Worm (Caenorhabditis elegans): ENCODE measurements around the gene Y60A9.3.

The Y60A9.3 gene

DNA sequence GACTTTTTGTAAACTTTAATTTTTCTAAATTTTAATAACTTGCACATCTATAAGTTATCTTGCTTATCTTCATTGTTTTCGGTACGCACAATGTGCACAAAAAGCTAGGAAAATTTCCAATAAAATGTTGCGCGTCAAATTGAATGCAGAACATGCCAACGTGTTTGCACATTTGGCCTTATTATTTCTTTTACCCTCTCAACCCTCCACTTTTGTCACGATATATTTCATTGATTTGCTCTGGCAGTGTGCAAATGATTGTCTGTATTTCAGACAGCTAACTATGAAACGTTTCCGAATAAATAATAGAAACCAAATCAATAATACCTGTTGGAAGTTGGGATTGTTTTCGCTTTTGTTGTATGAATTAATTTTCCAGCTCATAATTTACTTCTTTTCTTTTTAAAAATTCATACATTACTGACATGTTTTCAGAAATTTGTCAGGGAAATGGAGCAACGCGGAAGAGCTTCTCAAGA lies 33.3 kb upstream of the Y60A9.3 start, which contains the start of gene wdr-5.2 (continued):
- no peak for TF ChIP-seq unc-130 (GFP tag; optimal IDR thresholded peaks at IDR 0.05)
- TF ChIP-seq unc-39 (tag; optimal IDR thresholded peaks at IDR 0.05), result no peak
- TF ChIP-seq fos-1 (tag; optimal IDR thresholded peaks at IDR 0.05), result no peak
- no peak for TF ChIP-seq saeg-2 (GFP tag; IDR thresholded peaks at IDR 0.05)
- no peak for TF ChIP-seq ztf-7 (tag; optimal IDR thresholded peaks at IDR 0.05)
- TF ChIP-seq aha-1 (tag), result peak; percentile 8
- TF ChIP-seq dve-1 (tag; optimal IDR thresholded peaks at IDR 0.05; ENCODE audit: insufficient read depth), result peak; percentile 32

ce11 chrX:14355034-14355433 lies 28.0 kb upstream of the Y60A9.3 start:
- TF ChIP-seq sdz-12 (GFP tag; optimal IDR thresholded peaks at IDR 0.05) (no peak), fos-1 (tag; optimal IDR thresholded peaks at IDR 0.05) (no peak)

DNA sequence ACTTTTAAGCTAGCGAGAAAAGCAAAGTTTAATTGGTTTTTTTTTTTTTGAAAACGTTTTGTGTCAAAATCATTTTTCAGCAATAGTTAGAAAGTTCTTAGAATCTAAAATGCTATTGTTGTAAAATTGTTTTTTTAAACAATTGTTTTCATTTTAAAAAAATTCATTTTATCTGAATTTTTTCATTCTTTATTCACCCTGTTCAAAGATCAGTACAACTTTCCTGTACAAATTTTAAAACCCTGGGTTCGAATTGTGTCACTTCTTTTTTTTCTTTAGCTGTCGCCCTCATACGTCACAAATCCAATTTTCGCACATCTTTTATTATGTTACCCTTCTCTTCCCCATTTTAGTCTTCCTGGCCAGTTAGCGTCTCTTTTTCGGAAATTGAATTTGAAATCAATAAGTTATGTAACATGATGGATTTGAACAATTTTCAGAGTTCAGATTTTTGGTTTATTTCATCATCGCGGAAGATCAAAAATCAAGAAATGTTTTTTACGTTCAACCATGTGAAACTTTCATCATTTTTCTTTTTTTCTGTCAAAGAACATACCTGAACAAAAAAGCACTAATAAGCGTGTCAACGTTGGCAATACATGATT lies 26.3 kb upstream of the Y60A9.3 start:
- TF ChIP-seq spr-1 (tag; optimal IDR thresholded peaks at IDR 0.05), result no peak
- TF ChIP-seq F26F4.8 (GFP tag; conservative IDR thresholded peaks at IDR 0.05), result no peak
- no peak for TF ChIP-seq tra-1 (GFP tag; IDR thresholded peaks at IDR 0.05)
- TF ChIP-seq aha-1 (tag), result peak; percentile 96
- TF ChIP-seq zip-11 (GFP tag; IDR thresholded peaks at IDR 0.05), result no peak
- no peak for TF ChIP-seq nhr-25 (tag; optimal IDR thresholded peaks at IDR 0.05; ENCODE audit: borderline replicate concordance, insufficient read depth)
- peak; percentile 15; the same call in 1 of the 2 replicates for TF ChIP-seq dmd-6 (GFP tag; IDR thresholded peaks at IDR 0.05)
- TF ChIP-seq D1046.2 (GFP tag; IDR thresholded peaks at IDR 0.05), result no peak
- no peak for TF ChIP-seq ceh-28 (tag; optimal IDR thresholded peaks at IDR 0.05)
- TF ChIP-seq ZK337.2 (GFP tag; IDR thresholded peaks at IDR 0.05), result no peak
- TF ChIP-seq fkh-10 (GFP tag; optimal IDR thresholded peaks at IDR 0.05), result peak; percentile 98
- no peak for TF ChIP-seq zfp-2 (tag; optimal IDR thresholded peaks at IDR 0.05)
- peak; percentile 26 for TF ChIP-seq mep-1 (tag; optimal IDR thresholded peaks at IDR 0.05)
- no peak for TF ChIP-seq dve-1 (tag; optimal IDR thresholded peaks at IDR 0.05; ENCODE audit: insufficient read depth)
- TF ChIP-seq nhr-111 (GFP tag; optimal IDR thresholded peaks at IDR 0.05), result no peak
- TF ChIP-seq lsy-2 (tag; optimal IDR thresholded peaks at IDR 0.05), result peak in 1 of 2 experiments; percentile 55
- peak; percentile 4 for TF ChIP-seq F37D6.2 (tag; optimal IDR thresholded peaks at IDR 0.05)
- peak; percentile 83 for TF ChIP-seq ctbp-1 (GFP tag; IDR thresholded peaks at IDR 0.05)
- no peak for TF ChIP-seq T26A8.4 (GFP tag; IDR thresholded peaks at IDR 0.05)
- TF ChIP-seq ceh-44 (GFP tag; IDR thresholded peaks at IDR 0.05), result no peak
- no peak for TF ChIP-seq fos-1 (tag; optimal IDR thresholded peaks at IDR 0.05)
- no peak for TF ChIP-seq Y75B8A.6 (GFP tag; IDR thresholded peaks at IDR 0.05)
- TF ChIP-seq lin-15B (tag; optimal IDR thresholded peaks at IDR 0.05), result no peak
- TF ChIP-seq ces-1 (GFP tag; optimal IDR thresholded peaks at IDR 0.05), result peak; percentile 97
- no peak for TF ChIP-seq php-3 (GFP tag; IDR thresholded peaks at IDR 0.05)
- TF ChIP-seq nhr-11 (tag; optimal IDR thresholded peaks at IDR 0.05), result no peak
- TF ChIP-seq hif-1 (tag; optimal IDR thresholded peaks at IDR 0.05), result no peak
- TF ChIP-seq snpc-1.2 (GFP tag; IDR thresholded peaks at IDR 0.05), result no peak
- TF ChIP-seq tag-97 (GFP tag; IDR thresholded peaks at IDR 0.05), result no peak
- TF ChIP-seq dmd-9 (GFP tag; IDR thresholded peaks at IDR 0.05), result no peak
- no peak for TF ChIP-seq nhr-76 (tag; optimal IDR thresholded peaks at IDR 0.05)
- TF ChIP-seq set-16 (GFP tag; IDR thresholded peaks at IDR 0.05), result no peak
